Worm (Caenorhabditis elegans) whole organism, L4 larva: ENCODE data around the gene Y46H3C.5.

ENCODE experiments used
- D1046.2 ChIP-seq: fragments of 200-800 bp; sonication (Bioruptor generic); IDR thresholded peaks from 2 replicates; pipeline ENCODE4 v1.3.6; 2022; ENCODE audit warnings: missing genetic modification characterization, missing compliant biosample characterization
- F10B5.3 ChIP-seq: sonication (generic microtip); optimal IDR thresholded peaks from 2 replicates; lab custom pipeline; 2016; ENCODE audit warnings: mild to moderate bottlenecking, missing genetic modification characterization, missing compliant biosample characterization
- F26F4.8 ChIP-seq: fragments of 200-800 bp; sonication (Bioruptor generic); conservative IDR thresholded peaks from 2 replicates; pipeline ENCODE4 v1.3.6; 2022; ENCODE audit warnings: missing genetic modification characterization, missing compliant biosample characterization
- F37D6.2 ChIP-seq: sonication (generic microtip); optimal IDR thresholded peaks from 2 replicates; lab custom pipeline; 2016; ENCODE audit warnings: mild to moderate bottlenecking, missing genetic modification characterization, missing compliant biosample characterization
- F44E2.7 ChIP-seq: fragments of 200-800 bp; sonication (Bioruptor generic); IDR thresholded peaks from 2 replicates; pipeline ENCODE4 v2.1.2; 2022; ENCODE audit warnings: missing genetic modification characterization, missing compliant biosample characterization
- T26A8.4 ChIP-seq: fragments of 200-800 bp; sonication (Bioruptor generic); IDR thresholded peaks from 2 replicates; pipeline ENCODE4 v1.3.6; 2022; ENCODE audit warnings: missing genetic modification characterization, missing compliant biosample characterization
- Y48G9A.11 ChIP-seq: fragments of 200-800 bp; sonication (Bioruptor generic); IDR thresholded peaks from 2 replicates; pipeline ENCODE4 v1.3.6; 2022; ENCODE audit warnings: missing genetic modification reagents, missing genetic modification characterization, missing compliant biosample characterization
- Y75B8A.6 ChIP-seq: fragments of 200-800 bp; sonication (Bioruptor generic); IDR thresholded peaks from 2 replicates; pipeline ENCODE4 v1.3.6; 2022; ENCODE audit warnings: missing genetic modification reagents, missing genetic modification characterization, missing compliant biosample characterization
- ZK337.2 ChIP-seq: fragments of 200-800 bp; sonication (Bioruptor generic); IDR thresholded peaks from 2 replicates; pipeline ENCODE4 v1.3.6; 2022; ENCODE audit warnings: missing genetic modification reagents, missing genetic modification characterization, missing compliant biosample characterization
- ZK546.5 ChIP-seq, 2 experiments: sonication (generic microtip); optimal IDR thresholded peaks; 2 replicates each; lab custom pipeline; 2017; ENCODE audit warnings: missing biosample characterization in 2 of 2, missing genetic modification characterization in 2 of 2
- aly-2 ChIP-seq: sonication (generic microtip); optimal IDR thresholded peaks from 2 replicates; lab custom pipeline; 2018; ENCODE audit warnings: missing biosample characterization, missing genetic modification characterization
- ama-1 ChIP-seq: fragments of 150-350 bp; optimal IDR thresholded peaks from 2 replicates; lab custom pipeline; 2014; ENCODE audit warnings: inconsistent platforms, mixed read lengths
- arid-1 ChIP-seq: fragments of 200-800 bp; sonication (Bioruptor generic); conservative IDR thresholded peaks from 2 replicates; pipeline ENCODE4 v1.3.6; 2022; ENCODE audit warnings: missing genetic modification reagents, missing genetic modification characterization, missing compliant biosample characterization
- ceh-44 ChIP-seq: fragments of 200-800 bp; sonication (Bioruptor generic); IDR thresholded peaks from 2 replicates; pipeline ENCODE4 v1.3.6; 2022; ENCODE audit warnings: missing genetic modification reagents, missing genetic modification characterization, missing compliant biosample characterization
- ces-1 ChIP-seq: fragments of 150-350 bp; sonication (generic microtip); optimal IDR thresholded peaks from 4 replicates; lab custom pipeline; 2014; ENCODE audit warnings: missing biosample characterization, missing genetic modification reagents, missing genetic modification characterization
- daf-8 ChIP-seq: fragments of 200-800 bp; sonication (Bioruptor generic); IDR thresholded peaks from 2 replicates; pipeline ENCODE4 v1.3.6; 2022; ENCODE audit warnings: missing genetic modification characterization, missing compliant biosample characterization
- dmd-6 ChIP-seq: fragments of 200-800 bp; sonication (Bioruptor generic); IDR thresholded peaks from 2 replicates; pipeline ENCODE4 v1.3.6; 2022; ENCODE audit warnings: missing genetic modification reagents, missing genetic modification characterization, missing compliant biosample characterization
- duxl-1 ChIP-seq: sonication (generic microtip); optimal IDR thresholded peaks from 2 replicates; lab custom pipeline; 2016; ENCODE audit warnings: mild to moderate bottlenecking, missing genetic modification characterization, moderate library complexity, missing compliant biosample characterization; ENCODE audit not compliant: poor library complexity
- egl-43 ChIP-seq: fragments of 200-800 bp; sonication (Bioruptor generic); IDR thresholded peaks from 2 replicates; pipeline ENCODE4 v1.3.6; 2022; ENCODE audit warnings: missing genetic modification reagents, missing genetic modification characterization, missing compliant biosample characterization
- gei-8 ChIP-seq: fragments of 200-800 bp; sonication (Bioruptor generic); optimal IDR thresholded peaks from 2 replicates; lab custom pipeline; 2018; ENCODE audit warnings: mild to moderate bottlenecking, missing genetic modification characterization, missing compliant biosample characterization
- hmg-1.1 ChIP-seq: fragments of 200-800 bp; sonication (Bioruptor generic); IDR thresholded peaks from 2 replicates; pipeline ENCODE4 v1.3.6; 2022; ENCODE audit warnings: missing genetic modification reagents, missing genetic modification characterization, missing compliant biosample characterization
- lim-7 ChIP-seq: fragments of 200-800 bp; sonication (Bioruptor generic); IDR thresholded peaks from 2 replicates; pipeline ENCODE4 v1.3.6; 2022; ENCODE audit warnings: missing genetic modification characterization, missing compliant biosample characterization
- lin-1 ChIP-seq: fragments of 200-800 bp; sonication (Bioruptor generic); IDR thresholded peaks from 2 replicates; pipeline ENCODE4 v1.3.6; 2022; ENCODE audit warnings: missing genetic modification reagents, missing genetic modification characterization, missing compliant biosample characterization
- lin-13 ChIP-seq: fragments of 150-350 bp; optimal IDR thresholded peaks from 2 replicates; lab custom pipeline; 2014; ENCODE audit warnings: missing biosample characterization, missing genetic modification reagents, missing genetic modification characterization
- lin-29 ChIP-seq: fragments of 200-800 bp; sonication (Bioruptor generic); IDR thresholded peaks from 2 replicates; pipeline ENCODE4 v1.3.6; 2022; ENCODE audit warnings: missing genetic modification reagents, missing genetic modification characterization, missing compliant biosample characterization
- madf-5 ChIP-seq, 2 experiments: fragments of 200-800 bp; sonication (Bioruptor generic); IDR thresholded peaks; 2 replicates each; pipeline ENCODE4 v1.3.6; 2022; ENCODE audit warnings: missing compliant biosample characterization in 2 of 2, missing genetic modification characterization in 2 of 2
- mdt-29 ChIP-seq: fragments of 200-800 bp; sonication (Bioruptor generic); IDR thresholded peaks from 2 replicates; pipeline ENCODE4 v1.3.6; 2022; ENCODE audit warnings: missing genetic modification reagents, missing genetic modification characterization, missing compliant biosample characterization
- mxl-2 ChIP-seq: fragments of 200-800 bp; sonication (Bioruptor generic); conservative IDR thresholded peaks from 2 replicates; pipeline ENCODE4 v1.3.6; 2022; ENCODE audit warnings: missing genetic modification reagents, missing genetic modification characterization, missing compliant biosample characterization
- mxl-3 ChIP-seq: fragments of 200-800 bp; sonication (Bioruptor generic); optimal IDR thresholded peaks from 2 replicates; lab custom pipeline; 2018; ENCODE audit warnings: mild to moderate bottlenecking, missing genetic modification characterization, missing compliant biosample characterization
- nhr-11 ChIP-seq: fragments of 150-350 bp; optimal IDR thresholded peaks from 2 replicates; lab custom pipeline; 2014; ENCODE audit warnings: missing biosample characterization, missing genetic modification characterization
- nhr-111 ChIP-seq: fragments of 200-800 bp; sonication (Bioruptor generic); optimal IDR thresholded peaks from 2 replicates; lab custom pipeline; 2018; ENCODE audit warnings: mild to moderate bottlenecking, missing genetic modification characterization, missing compliant biosample characterization
- nhr-48 ChIP-seq: sonication (generic microtip); optimal IDR thresholded peaks from 2 replicates; lab custom pipeline; 2016; ENCODE audit warnings: mild to moderate bottlenecking, missing genetic modification characterization, missing compliant biosample characterization
- php-3 ChIP-seq: fragments of 200-800 bp; sonication (Bioruptor generic); IDR thresholded peaks from 2 replicates; pipeline ENCODE4 v1.3.6; 2022; ENCODE audit warnings: missing genetic modification reagents, missing genetic modification characterization, missing compliant biosample characterization
- pqm-1 ChIP-seq: sonication (generic microtip); optimal IDR thresholded peaks from 2 replicates; lab custom pipeline; 2017; ENCODE audit warnings: missing biosample characterization, missing genetic modification characterization
- rbr-2 ChIP-seq: sonication (generic microtip); optimal IDR thresholded peaks from 2 replicates; lab custom pipeline; 2016; ENCODE audit warnings: missing genotype, missing genetic modification characterization, missing compliant biosample characterization
- saeg-2 ChIP-seq: fragments of 200-800 bp; sonication (Bioruptor generic); IDR thresholded peaks from 2 replicates; pipeline ENCODE4 v1.3.6; 2022; ENCODE audit warnings: missing genetic modification reagents, missing genetic modification characterization, missing compliant biosample characterization
- tag-97 ChIP-seq: fragments of 200-800 bp; sonication (Bioruptor generic); IDR thresholded peaks from 2 replicates; pipeline ENCODE4 v1.3.6; 2022; ENCODE audit warnings: missing genetic modification characterization, missing compliant biosample characterization
- tra-1 ChIP-seq: fragments of 200-800 bp; sonication (Bioruptor generic); IDR thresholded peaks from 2 replicates; pipeline ENCODE4 v1.3.6; 2022; ENCODE audit warnings: missing genetic modification reagents, missing genetic modification characterization, missing compliant biosample characterization
- unc-39 ChIP-seq: sonication (generic microtip); optimal IDR thresholded peaks from 2 replicates; lab custom pipeline; 2017; ENCODE audit warnings: missing biosample characterization, missing genetic modification characterization
- zfp-3 ChIP-seq: fragments of 200-800 bp; sonication (Bioruptor generic); conservative IDR thresholded peaks from 2 replicates; pipeline ENCODE4 v1.3.6; 2022; ENCODE audit warnings: missing genetic modification reagents, missing genetic modification characterization, missing compliant biosample characterization

The Y46H3C.5 gene

ce11 chrV:1719927-1720326 is 27.6 kb upstream of the Y46H3C.5 start, which contains the start of gene srw-102:
srw-102 (plus strand) TSS chrV:1720227.
- no peak for TF ChIP-seq lin-1
- TF ChIP-seq php-3 (GFP tag; lab: Robert Waterston, UW) = no peak
- TF ChIP-seq duxl-1 (tag; lab: Kevin White, UChicago) = no peak
- TF ChIP-seq F37D6.2 (tag; lab: Kevin White, UChicago) = no peak
- no peak for TF ChIP-seq unc-39
- no peak for TF ChIP-seq mxl-2 (GFP tag; lab: Robert Waterston, UW)
- TF ChIP-seq aly-2 = no peak
- no peak for TF ChIP-seq tra-1
- TF ChIP-seq T26A8.4 (GFP tag; lab: Robert Waterston, UW) = no peak
- TF ChIP-seq ama-1 (lab: Kevin White, UChicago) = no peak
- TF ChIP-seq, all 104 proteins: peak for 0

- TF ChIP-seq pqm-1 (tag; lab: Kevin White, UChicago) (no peak), nhr-11 (tag; lab: Kevin White, UChicago) (no peak), ces-1 (GFP tag; lab: Kevin White, UChicago) (peak; percentile 5)
- TF ChIP-seq, all 104 proteins: peak for 1
Observed at ce11 chrV:1718232-1718631, 25.9 kb upstream of the Y46H3C.5 start.

DNA sequence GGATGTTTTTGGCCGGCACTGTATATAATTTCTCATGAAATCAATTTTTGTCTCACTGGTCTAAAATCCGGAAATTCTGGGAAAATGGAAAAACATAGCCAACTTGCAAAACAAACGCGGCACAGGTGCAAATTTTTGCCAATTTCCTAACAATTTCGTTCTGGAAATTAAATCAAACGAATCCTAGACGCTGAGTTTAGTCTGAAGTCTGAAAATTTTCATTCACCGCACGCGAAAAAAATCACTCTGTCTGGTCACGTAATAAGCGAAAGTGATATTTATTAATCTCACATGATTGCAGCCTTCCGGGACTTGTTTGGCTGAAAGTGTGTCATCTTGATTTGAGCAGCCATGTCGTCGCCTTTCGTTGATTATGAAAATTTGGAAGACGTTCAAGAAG is 24.6 kb upstream of the Y46H3C.5 start, which contains the start of gene srw-103:
TSS of gene srw-103 (plus strand) at position 301 of the 400 bp plus-strand sequence.
- TF ChIP-seq aly-2 (no peak), dmd-6 (GFP tag; lab: Robert Waterston, UW) (no peak), nhr-48 (tag; lab: Kevin White, UChicago) (no peak), lin-13 (GFP tag; lab: Kevin White, UChicago) (no peak), ces-1 (GFP tag; lab: Kevin White, UChicago) (no peak), php-3 (GFP tag; lab: Robert Waterston, UW) (no peak), nhr-111 (GFP tag; lab: Kevin White, UChicago) (no peak), ZK337.2 (GFP tag; lab: Robert Waterston, UW) (no peak), gei-8 (no peak), hmg-1.1 (GFP tag; lab: Robert Waterston, UW) (no peak), lin-29 (GFP tag; lab: Robert Waterston, UW) (no peak), ama-1 (lab: Kevin White, UChicago) (no peak), mxl-3 (no peak), rbr-2 (tag; lab: Kevin White, UChicago) (no peak), F10B5.3 (tag; lab: Kevin White, UChicago) (no peak), ZK546.5 (tag; optimal IDR thresholded peaks at IDR 0.05; lab: Kevin White, UChicago) (no peak), arid-1 (GFP tag; lab: Robert Waterston, UW) (no peak)
- TF ChIP-seq, all 104 proteins: peak for 0

DNA sequence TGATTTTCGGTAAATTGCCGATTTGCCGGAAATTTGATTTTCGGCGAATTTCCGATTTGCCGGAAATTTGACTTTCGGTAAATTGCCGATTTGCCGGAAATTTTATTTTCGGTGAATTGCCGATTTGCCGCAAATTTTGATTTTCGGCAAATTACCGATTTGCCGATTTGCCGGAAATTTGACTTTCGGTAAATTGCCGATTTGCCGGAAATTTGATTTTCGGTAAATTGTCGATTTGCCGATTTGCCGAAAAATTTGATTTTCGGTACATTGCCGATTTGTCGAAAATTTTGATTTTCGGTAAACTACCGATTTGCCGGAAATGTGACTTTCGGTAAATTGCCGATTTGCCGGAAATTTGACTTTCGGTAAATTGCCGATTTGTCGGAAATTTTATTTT is 21.5 kb upstream of the Y46H3C.5 start:
- TF ChIP-seq mdt-29 (GFP tag; lab: Robert Waterston, UW) (peak; percentile 58; the same call in 1 of the 2 replicates), F26F4.8 (GFP tag; lab: Robert Waterston, UW) (peak; percentile 86), Y75B8A.6 (GFP tag; lab: Robert Waterston, UW) (0 out of 2 replicates have a peak, but pooled peaks have one; percentile 28), F44E2.7 (GFP tag; lab: Robert Waterston, UW) (peak; percentile 92; the same call in 1 of the 2 replicates), lim-7 (GFP tag; lab: Robert Waterston, UW) (peak; percentile 8; the same call in 1 of the 2 replicates), saeg-2 (GFP tag; lab: Robert Waterston, UW) (peak; percentile 66), lin-29 (GFP tag; lab: Robert Waterston, UW) (peak; percentile 47; the same call in 1 of the 2 replicates), Y48G9A.11 (peak; percentile 47; the same call in 1 of the 2 replicates), daf-8 (GFP tag; lab: Robert Waterston, UW) (0 out of 2 replicates have a peak, but pooled peaks have one; percentile 28), ceh-44 (GFP tag; lab: Robert Waterston, UW) (0 out of 2 replicates have a peak, but pooled peaks have one; percentile 31), ZK337.2 (GFP tag; lab: Robert Waterston, UW) (peak; percentile 6; the same call in 1 of the 2 replicates), D1046.2 (GFP tag; lab: Robert Waterston, UW) (peak; percentile 26; the same call in 1 of the 2 replicates), zfp-3 (0 out of 2 replicates have a peak, but pooled peaks have one; percentile 28), madf-5 (GFP tag; IDR thresholded peaks at IDR 0.05; lab: Robert Waterston, UW) (peak in 1 of 2 experiments; percentile 93; a peak in 2 of 4 replicates), php-3 (GFP tag; lab: Robert Waterston, UW) (peak; percentile 24; the same call in 1 of the 2 replicates), egl-43 (peak; percentile 84), tag-97 (GFP tag; lab: Robert Waterston, UW) (0 out of 2 replicates have a peak, but pooled peaks have one; percentile 57)
